Worm (Caenorhabditis elegans): ENCODE measurements around the gene ddb-1.

ce11 chrIV:12111477-12111876 lies 9.5 kb downstream of the ddb-1 start, which contains the start of gene dlc-2:
- TF ChIP-seq klf-2 (GFP tag; conservative IDR thresholded peaks at IDR 0.05) (no peak), ztf-29 (GFP tag; IDR thresholded peaks at IDR 0.05) (no peak)

All from whole organism, midembryonic.